Fruit fly (Drosophila melanogaster) whole organism, pupa: Measurements from ENCODE around the gene CG43093.

ENCODE experiments used
- CG10348 ChIP-seq: fragments of 200-800 bp; sonication (Bioruptor generic); IDR thresholded peaks from 2 replicates; pipeline ENCODE4 v1.3.6; 2022; ENCODE audit warnings: missing biosample characterization, missing genetic modification characterization
- CG12605 ChIP-seq: fragments of 200-800 bp; sonication (Bioruptor generic); IDR thresholded peaks from 2 replicates; pipeline ENCODE4 v1.3.6; 2022; ENCODE audit warnings: missing biosample characterization, missing genetic modification characterization
- CG17806 ChIP-seq: fragments of 200-800 bp; sonication (Bioruptor generic); optimal IDR thresholded peaks from 2 replicates; lab custom pipeline; 2018; ENCODE audit warnings: missing biosample characterization, mild to moderate bottlenecking, missing genetic modification characterization, moderate library complexity
- CG8159 ChIP-seq: fragments of 200-800 bp; sonication (Bioruptor generic); optimal IDR thresholded peaks from 3 replicates; lab custom pipeline; 2018; ENCODE audit warnings: missing biosample characterization, mild to moderate bottlenecking, missing genetic modification characterization, moderate library complexity
- CG8301 ChIP-seq: fragments of 200-800 bp; sonication (Bioruptor generic); optimal IDR thresholded peaks from 2 replicates; lab custom pipeline; 2018; ENCODE audit warnings: missing biosample characterization, mild to moderate bottlenecking, missing genetic modification characterization
- CG9948 ChIP-seq: fragments of 200-800 bp; sonication (Bioruptor generic); optimal IDR thresholded peaks from 2 replicates; lab custom pipeline; 2018; ENCODE audit warnings: missing biosample characterization, mild to moderate bottlenecking, missing genetic modification characterization, moderate library complexity
- EcR ChIP-seq: fragments of 200-800 bp; sonication (Bioruptor generic); optimal IDR thresholded peaks from 3 replicates; lab custom pipeline; 2019; ENCODE audit warnings: missing biosample characterization, missing genetic modification characterization, mild to moderate bottlenecking, moderate library complexity, missing genetic modification reagents
- fd96Ca ChIP-seq: fragments of 200-800 bp; sonication (Bioruptor generic); IDR thresholded peaks from 3 replicates; pipeline ENCODE4 v1.3.6; 2022; ENCODE audit warnings: missing biosample characterization, missing genetic modification characterization
- rn ChIP-seq: fragments of 200-800 bp; sonication (Bioruptor generic); IDR thresholded peaks from 2 replicates; pipeline ENCODE4 v1.3.6; 2022; ENCODE audit warnings: missing biosample characterization, missing genetic modification characterization

dm6 chr3R:22748956-22749355 lies 21.2 kb downstream of the CG43093 start, which contains the start of gene CG31139:
- TF ChIP-seq CG17806 (tag; lab: Kevin White, UChicago) (no peak), rn (GFP tag; lab: Robert Waterston, UW) (no peak), EcR (GFP tag; lab: Kevin White, UChicago) (no peak), CG10348 (no peak), CG8159 (tag; lab: Kevin White, UChicago) (no peak), CG12605 (GFP tag; lab: Robert Waterston, UW) (no peak), CG9948 (no peak), fd96Ca (GFP tag; lab: Robert Waterston, UW) (no peak), CG8301 (tag; lab: Kevin White, UChicago) (no peak)
